Fruit fly (Drosophila melanogaster) whole organism, prepupa: Measurements from ENCODE around the gene numb.

Experiments used
- Blimp-1 ChIP-seq: fragments of 200-800 bp; sonication (Bioruptor generic); optimal IDR thresholded peaks from 3 replicates; lab custom pipeline; 2017; ENCODE audit warnings: missing biosample characterization, missing genetic modification characterization, mild to moderate bottlenecking, moderate library complexity, missing genetic modification reagents
- CG10631 ChIP-seq: fragments of 200-800 bp; sonication (Bioruptor generic); optimal IDR thresholded peaks from 2 replicates; lab custom pipeline; 2016; ENCODE audit warnings: missing biosample characterization, missing genetic modification characterization
- CG11294 ChIP-seq: fragments of 200-800 bp; sonication (Bioruptor generic); IDR thresholded peaks from 2 replicates; pipeline ENCODE4 v1.3.6; 2022; ENCODE audit warnings: missing biosample characterization, missing genetic modification characterization
- CG11762 ChIP-seq: fragments of 200-800 bp; sonication (Bioruptor generic); optimal IDR thresholded peaks from 3 replicates; lab custom pipeline; 2016; ENCODE audit warnings: missing biosample characterization, missing genetic modification characterization; ENCODE audit not compliant: insufficient read depth
- CG11902 ChIP-seq: fragments of 200-800 bp; sonication (Bioruptor generic); optimal IDR thresholded peaks from 3 replicates; lab custom pipeline; 2016; ENCODE audit warnings: missing biosample characterization, missing genetic modification characterization
- CG1621 ChIP-seq: fragments of 200-800 bp; sonication (Bioruptor generic); optimal IDR thresholded peaks from 3 replicates; lab custom pipeline; 2018; ENCODE audit warnings: missing biosample characterization, mild to moderate bottlenecking, missing genetic modification characterization
- CG3032 ChIP-seq: fragments of 200-800 bp; optimal IDR thresholded peaks from 2 replicates; lab custom pipeline; 2019; ENCODE audit warnings: missing biosample characterization, mild to moderate bottlenecking, missing genetic modification characterization, moderate library complexity
- CG32006 ChIP-seq: fragments of 200-800 bp; sonication (Bioruptor generic); optimal IDR thresholded peaks from 3 replicates; lab custom pipeline; 2017; ENCODE audit warnings: missing biosample characterization, mild to moderate bottlenecking, missing genetic modification characterization
- CG34406 ChIP-seq: fragments of 200-800 bp; sonication (Bioruptor generic); optimal IDR thresholded peaks from 3 replicates; lab custom pipeline; 2016; ENCODE audit warnings: missing biosample characterization, missing genetic modification characterization
- CG3919 ChIP-seq: fragments of 200-800 bp; sonication (Bioruptor generic); optimal IDR thresholded peaks from 3 replicates; lab custom pipeline; 2016; ENCODE audit warnings: missing biosample characterization, missing genetic modification characterization
- CG4318 ChIP-seq: fragments of 200-800 bp; sonication (Bioruptor generic); optimal IDR thresholded peaks from 3 replicates; lab custom pipeline; 2017; ENCODE audit warnings: missing biosample characterization, mild to moderate bottlenecking, missing genetic modification characterization
- CG6854 ChIP-seq: fragments of 200-800 bp; sonication (Bioruptor generic); optimal IDR thresholded peaks from 2 replicates; lab custom pipeline; 2017; ENCODE audit warnings: missing biosample characterization, mild to moderate bottlenecking, missing genetic modification characterization
- CG7368 ChIP-seq: fragments of 200-800 bp; sonication (Bioruptor generic); optimal IDR thresholded peaks from 3 replicates; lab custom pipeline; 2016; ENCODE audit warnings: missing biosample characterization, missing genetic modification characterization
- CG8632 ChIP-seq: fragments of 200-800 bp; sonication (Bioruptor generic); optimal IDR thresholded peaks from 3 replicates; lab custom pipeline; 2016; ENCODE audit warnings: missing biosample characterization, missing genetic modification characterization
- CG9139 ChIP-seq: fragments of 200-800 bp; sonication (Bioruptor generic); optimal IDR thresholded peaks from 3 replicates; lab custom pipeline; 2017; ENCODE audit warnings: missing biosample characterization, mild to moderate bottlenecking, missing genetic modification characterization
- Eip75B ChIP-seq: fragments of 200-800 bp; sonication (Bioruptor generic); optimal IDR thresholded peaks from 3 replicates; lab custom pipeline; 2016; ENCODE audit warnings: missing biosample characterization, missing genetic modification characterization
- Eip78C ChIP-seq: fragments of 200-800 bp; sonication (Bioruptor generic); peaks from one replicate; lab custom pipeline; 2016; ENCODE audit warnings: missing biosample characterization, missing genetic modification characterization
- Eip93F ChIP-seq: fragments of 200-800 bp; sonication (Bioruptor generic); optimal IDR thresholded peaks from 2 replicates; lab custom pipeline; 2016; ENCODE audit warnings: missing biosample characterization, mild to moderate bottlenecking, missing genetic modification characterization
- Ets96B ChIP-seq: fragments of 200-800 bp; optimal IDR thresholded peaks from 2 replicates; lab custom pipeline; 2019; ENCODE audit warnings: missing biosample characterization, mild to moderate bottlenecking, missing genetic modification characterization, moderate library complexity
- Gug ChIP-seq: fragments of 200-800 bp; sonication (Bioruptor generic); IDR thresholded peaks from 2 replicates; pipeline ENCODE4 v1.3.6; 2022; ENCODE audit warnings: missing biosample characterization, missing genetic modification characterization
- Hr38 ChIP-seq: sonication (Bioruptor generic); optimal IDR thresholded peaks from 2 replicates; lab custom pipeline; 2016; ENCODE audit warnings: missing biosample characterization, missing genetic modification characterization
- Hr4 ChIP-seq: fragments of 200-800 bp; sonication (Bioruptor generic); optimal IDR thresholded peaks from 3 replicates; lab custom pipeline; 2016; ENCODE audit warnings: missing biosample characterization, missing genetic modification characterization
- Lpt ChIP-seq: fragments of 200-800 bp; sonication (Bioruptor generic); optimal IDR thresholded peaks from 3 replicates; lab custom pipeline; 2016; ENCODE audit warnings: missing biosample characterization, missing genetic modification characterization
- Smox ChIP-seq: fragments of 200-800 bp; sonication (Bioruptor generic); optimal IDR thresholded peaks from 3 replicates; lab custom pipeline; 2016; ENCODE audit warnings: missing biosample characterization, missing genetic modification characterization
- Sox102F ChIP-seq: fragments of 200-800 bp; sonication (Bioruptor generic); optimal IDR thresholded peaks from 2 replicates; lab custom pipeline; 2016; ENCODE audit warnings: missing biosample characterization, mild to moderate bottlenecking, missing genetic modification characterization
- Sox14 ChIP-seq: fragments of 200-800 bp; sonication (Bioruptor generic); optimal IDR thresholded peaks from 3 replicates; lab custom pipeline; 2016; ENCODE audit warnings: missing biosample characterization, missing genetic modification characterization
- Sox15 ChIP-seq: fragments of 200-800 bp; sonication (Bioruptor generic); optimal IDR thresholded peaks from 3 replicates; lab custom pipeline; 2016; ENCODE audit warnings: missing biosample characterization, missing genetic modification characterization
- achi ChIP-seq: fragments of 200-800 bp; sonication (Bioruptor generic); optimal IDR thresholded peaks from 3 replicates; lab custom pipeline; 2016; ENCODE audit warnings: missing biosample characterization, missing genetic modification characterization
- dac ChIP-seq: fragments of 200-800 bp; sonication (Bioruptor generic); optimal IDR thresholded peaks from 2 replicates; lab custom pipeline; 2017; ENCODE audit warnings: missing biosample characterization, mild to moderate bottlenecking, missing genetic modification characterization
- dsx ChIP-seq: fragments of 200-800 bp; optimal IDR thresholded peaks from 3 replicates; lab custom pipeline; 2019; ENCODE audit warnings: missing biosample characterization, mild to moderate bottlenecking, missing genetic modification characterization, moderate library complexity; ENCODE audit not compliant: poor library complexity, severe bottlenecking
- eg ChIP-seq: fragments of 200-800 bp; sonication (Bioruptor generic); IDR thresholded peaks from 3 replicates; pipeline ENCODE4 v1.3.6; 2022; ENCODE audit warnings: missing biosample characterization, missing genetic modification characterization
- esn ChIP-seq: fragments of 200-800 bp; sonication (Bioruptor generic); optimal IDR thresholded peaks from 2 replicates; lab custom pipeline; 2016; ENCODE audit warnings: missing biosample characterization, mild to moderate bottlenecking, missing genetic modification characterization, moderate library complexity
- fd85E ChIP-seq: fragments of 200-800 bp; sonication (Bioruptor generic); optimal IDR thresholded peaks from 3 replicates; lab custom pipeline; 2016; ENCODE audit warnings: missing biosample characterization, missing genetic modification characterization
- fkh ChIP-seq: fragments of 200-800 bp; sonication (Bioruptor generic); optimal IDR thresholded peaks from 3 replicates; lab custom pipeline; 2017; ENCODE audit warnings: missing biosample characterization, mild to moderate bottlenecking, missing genetic modification characterization, moderate library complexity
- lz ChIP-seq: fragments of 200-800 bp; sonication (Bioruptor generic); optimal IDR thresholded peaks from 3 replicates; lab custom pipeline; 2016; ENCODE audit warnings: missing biosample characterization, missing genetic modification characterization
- pdm3 ChIP-seq: fragments of 200-800 bp; sonication (Bioruptor generic); optimal IDR thresholded peaks from 3 replicates; lab custom pipeline; 2016; ENCODE audit warnings: missing biosample characterization, missing genetic modification characterization
- salr ChIP-seq, 2 experiments: fragments of 200-800 bp; sonication (Bioruptor generic); optimal IDR thresholded peaks; 3 replicates each; lab custom pipeline; 2016 to 2018; ENCODE audit warnings: missing biosample characterization in 2 of 2, missing genetic modification characterization in 2 of 2, mild to moderate bottlenecking in 1 of 2
- spab ChIP-seq: fragments of 200-800 bp; sonication (Bioruptor generic); optimal IDR thresholded peaks from 2 replicates; lab custom pipeline; 2017; ENCODE audit warnings: missing biosample characterization, mild to moderate bottlenecking, missing genetic modification characterization, missing genetic modification reagents
- ss ChIP-seq, 2 experiments: fragments of 200-800 bp; sonication (Bioruptor generic); optimal IDR thresholded peaks; 2 replicates in 1 of 2; 3 replicates in 1 of 2; lab custom pipeline; 2017 to 2018; ENCODE audit warnings: mild to moderate bottlenecking in 2 of 2, missing biosample characterization in 2 of 2, missing genetic modification characterization in 2 of 2, moderate library complexity in 1 of 2
- svp ChIP-seq: fragments of 200-800 bp; sonication (Bioruptor generic); peaks from one replicate; lab custom pipeline; 2016; ENCODE audit warnings: missing biosample characterization, missing genetic modification characterization
- topi ChIP-seq: fragments of 200-800 bp; sonication (Bioruptor generic); optimal IDR thresholded peaks from 3 replicates; lab custom pipeline; 2016; ENCODE audit warnings: missing biosample characterization, missing genetic modification characterization
- vri ChIP-seq: fragments of 200-800 bp; sonication (Bioruptor generic); optimal IDR thresholded peaks from 3 replicates; lab custom pipeline; 2016; ENCODE audit warnings: missing biosample characterization, mild to moderate bottlenecking, missing genetic modification characterization

numb gene

DNA sequence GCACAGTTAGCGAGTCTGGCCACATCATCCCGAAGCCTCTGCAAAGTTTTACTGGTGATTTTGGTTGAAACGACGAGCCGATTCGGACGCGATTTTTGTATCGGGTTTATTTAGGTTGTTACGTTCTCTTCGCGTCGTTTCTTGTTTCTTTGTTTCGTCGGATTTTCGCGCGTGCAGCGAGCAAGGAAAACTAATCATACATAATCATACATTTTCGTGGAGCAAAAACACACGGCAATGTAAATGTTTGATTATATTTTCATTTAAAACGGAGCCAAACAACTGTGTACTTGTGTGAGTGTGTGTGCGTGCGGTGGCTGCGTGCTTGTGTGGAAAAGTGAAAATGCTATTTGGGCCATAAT lies 58.1 kb downstream of the numb start, which contains the start of gene CG33298:
TSS of gene CG33298 (plus strand) at position 57 of the 362 bp plus-strand sequence.
- TF ChIP-seq Lpt: no peak
- no peak for TF ChIP-seq Blimp-1 (GFP tag; lab: Kevin White, UChicago)
- no peak for TF ChIP-seq achi
- TF ChIP-seq CG3032 (tag; lab: Kevin White, UChicago): no peak
- peak; percentile 15 for TF ChIP-seq CG3919 (GFP tag; lab: Kevin White, UChicago)
- no peak for TF ChIP-seq ss (GFP tag; optimal IDR thresholded peaks at IDR 0.05; lab: Kevin White, UChicago)
- TF ChIP-seq Sox15 (GFP tag; lab: Kevin White, UChicago): no peak
- peak; percentile 40 for TF ChIP-seq Sox14
- no peak for TF ChIP-seq dac (GFP tag; lab: Kevin White, UChicago)
- peak; percentile 37 for TF ChIP-seq CG6854 (GFP tag; lab: Kevin White, UChicago)
- no peak for TF ChIP-seq CG4318 (GFP tag; lab: Kevin White, UChicago)
- TF ChIP-seq Eip78C (GFP tag; lab: Kevin White, UChicago): peak; percentile 53
- no peak for TF ChIP-seq Sox102F (GFP tag; lab: Kevin White, UChicago)
- no peak for TF ChIP-seq CG11294 (GFP tag; lab: Robert Waterston, UW)
- no peak for TF ChIP-seq Ets96B
- TF ChIP-seq CG7368 (GFP tag; lab: Kevin White, UChicago): no peak
- TF ChIP-seq dsx (GFP tag; lab: Kevin White, UChicago): no peak
- TF ChIP-seq vri: peak; percentile 31
- TF ChIP-seq fd85E (GFP tag; lab: Kevin White, UChicago): no peak
- TF ChIP-seq lz: no peak
- TF ChIP-seq eg (GFP tag; lab: Robert Waterston, UW): peak; percentile 33; the same call in 1 of the 3 replicates
- no peak for TF ChIP-seq Eip93F (GFP tag; lab: Kevin White, UChicago)
- no peak for TF ChIP-seq Hr38 (GFP tag; lab: Kevin White, UChicago)
- no peak for TF ChIP-seq CG10631
- TF ChIP-seq spab (GFP tag; lab: Kevin White, UChicago): no peak

DNA sequence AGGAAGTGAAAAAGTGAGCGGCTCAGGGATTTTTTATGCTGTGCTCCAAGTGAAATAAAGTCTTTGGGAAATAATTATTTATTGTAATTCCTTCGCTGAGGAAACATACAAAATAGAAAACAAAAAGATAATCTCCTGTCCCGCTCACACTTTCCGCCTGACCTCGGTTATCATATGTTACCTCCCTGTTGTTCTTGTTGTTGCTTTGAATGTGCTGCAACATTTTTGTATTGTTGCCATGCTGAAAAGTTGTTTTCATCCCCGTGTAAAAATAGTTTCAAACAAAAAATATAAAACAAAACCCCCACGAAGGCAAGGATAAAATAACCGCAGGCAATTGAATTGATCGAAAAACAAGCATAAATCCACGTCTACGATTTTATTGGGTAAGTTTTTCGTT lies 58.6 kb downstream of the numb start:
- no peak for TF ChIP-seq Sox15 (GFP tag; lab: Kevin White, UChicago)
- no peak for TF ChIP-seq Sox14
- no peak for TF ChIP-seq Blimp-1 (GFP tag; lab: Kevin White, UChicago)
- TF ChIP-seq svp (GFP tag; lab: Kevin White, UChicago): peak; percentile 79
- TF ChIP-seq Eip78C (GFP tag; lab: Kevin White, UChicago): peak; percentile 40
- no peak for TF ChIP-seq CG9139
- no peak for TF ChIP-seq dac (GFP tag; lab: Kevin White, UChicago)
- TF ChIP-seq Eip75B (GFP tag; lab: Kevin White, UChicago): no peak

DNA sequence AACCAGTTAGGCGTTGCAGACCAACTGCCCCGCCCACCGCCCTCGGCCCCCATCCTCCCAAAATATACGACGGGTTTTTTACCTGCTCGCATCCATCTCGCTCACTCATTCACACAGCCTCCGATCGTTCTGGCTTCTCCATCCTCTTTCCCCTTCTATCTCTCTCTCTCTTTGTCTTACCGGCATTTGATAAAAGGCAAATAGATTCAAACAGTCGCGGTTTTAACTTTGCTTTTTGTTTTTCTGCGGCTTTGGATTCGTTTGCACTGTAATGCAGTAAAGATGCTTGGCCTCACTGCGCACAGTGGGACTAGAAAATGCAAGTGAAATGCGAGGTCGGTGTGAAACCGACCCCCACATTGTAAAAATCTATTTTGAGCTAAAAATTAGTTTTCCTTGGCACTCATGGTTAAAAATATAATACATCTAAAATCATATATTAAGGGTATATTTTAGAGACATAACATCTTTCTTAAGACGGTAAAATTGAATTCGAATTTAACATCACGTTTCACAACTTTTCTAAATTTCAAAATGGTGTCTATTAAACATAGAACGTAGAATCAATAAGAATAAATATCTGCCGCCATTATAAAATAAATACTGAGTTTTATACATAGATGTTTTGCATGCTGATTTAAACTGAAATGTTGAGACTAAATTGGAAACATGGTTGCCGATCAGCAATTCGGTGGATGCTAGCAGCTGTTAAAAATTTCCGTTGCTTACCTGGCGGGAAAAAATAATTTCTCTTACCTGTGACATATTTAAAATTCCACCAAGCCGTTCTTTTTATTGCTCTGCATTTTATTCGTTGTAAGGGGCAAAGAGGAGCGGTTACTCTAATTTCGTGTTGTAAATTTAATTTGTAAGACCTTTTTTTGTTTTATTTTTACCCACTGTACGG lies 59.4 kb downstream of the numb start:
- peak; percentile 61 for TF ChIP-seq topi (GFP tag; lab: Kevin White, UChicago)
- TF ChIP-seq CG32006 (GFP tag; lab: Kevin White, UChicago): peak; percentile 89
- no peak for TF ChIP-seq Hr38 (GFP tag; lab: Kevin White, UChicago)
- peak; percentile 11 for TF ChIP-seq CG34406 (GFP tag; lab: Kevin White, UChicago)
- TF ChIP-seq ss (GFP tag; optimal IDR thresholded peaks at IDR 0.05; lab: Kevin White, UChicago): no peak
- peak; percentile 29 for TF ChIP-seq vri
- TF ChIP-seq Ets96B: no peak
- TF ChIP-seq esn: peak; percentile 78
- TF ChIP-seq spab (GFP tag; lab: Kevin White, UChicago): no peak
- no peak for TF ChIP-seq CG11902 (GFP tag; lab: Kevin White, UChicago)
- peak; percentile 1 for TF ChIP-seq CG3032 (tag; lab: Kevin White, UChicago)
- peak; percentile 24 for TF ChIP-seq CG3919 (GFP tag; lab: Kevin White, UChicago)
- TF ChIP-seq Eip93F (GFP tag; lab: Kevin White, UChicago): no peak
- TF ChIP-seq CG4318 (GFP tag; lab: Kevin White, UChicago): peak; percentile 85
- peak in 1 of 2 experiments; percentile 67 for TF ChIP-seq salr (GFP tag; optimal IDR thresholded peaks at IDR 0.05; lab: Kevin White, UChicago)
- TF ChIP-seq CG9139: no peak
- peak; percentile 6 for TF ChIP-seq CG8632 (GFP tag; lab: Kevin White, UChicago)
- peak; percentile 43 for TF ChIP-seq fkh (GFP tag; lab: Kevin White, UChicago)
- TF ChIP-seq Smox: peak; percentile 73
- peak; percentile 61 for TF ChIP-seq Hr4 (GFP tag; lab: Kevin White, UChicago)
- no peak for TF ChIP-seq Sox15 (GFP tag; lab: Kevin White, UChicago)
- TF ChIP-seq CG11294 (GFP tag; lab: Robert Waterston, UW): peak; percentile 48; the same call in 1 of the 2 replicates
- peak; percentile 41 for TF ChIP-seq dac (GFP tag; lab: Kevin White, UChicago)
- no peak for TF ChIP-seq CG1621 (tag; lab: Kevin White, UChicago)
- TF ChIP-seq CG11762 (GFP tag; lab: Kevin White, UChicago): no peak
- peak; percentile 52 for TF ChIP-seq pdm3 (GFP tag; lab: Kevin White, UChicago)
- peak; percentile 63 for TF ChIP-seq Gug (GFP tag; lab: Robert Waterston, UW)
- TF ChIP-seq Eip78C (GFP tag; lab: Kevin White, UChicago): peak; percentile 89
- TF ChIP-seq CG10631: peak; percentile 44
- peak; percentile 31 for TF ChIP-seq achi
- TF ChIP-seq Eip75B (GFP tag; lab: Kevin White, UChicago): peak; percentile 49
- TF ChIP-seq svp (GFP tag; lab: Kevin White, UChicago): peak; percentile 90
- TF ChIP-seq lz: peak; percentile 52
